Worm (Caenorhabditis elegans): ENCODE results near the gene C07A12.2.

ce11 chrX:4523887-4524350, 20.7 kb upstream of the C07A12.2 start, which contains the start of gene pdi-2:
- no peak for TF ChIP-seq ztf-29 (GFP tag; IDR thresholded peaks at IDR 0.05)
- peak; percentile 88 for TF ChIP-seq flt-1 (GFP tag; IDR thresholded peaks at IDR 0.05)
- TF ChIP-seq ref-1 (GFP tag; conservative IDR thresholded peaks at IDR 0.05): no peak
- peak; percentile 76 for TF ChIP-seq ztf-23 (GFP tag; IDR thresholded peaks at IDR 0.05)
- TF ChIP-seq klf-2 (GFP tag; conservative IDR thresholded peaks at IDR 0.05): peak; percentile 71
